Fruit fly (Drosophila melanogaster) whole organism, embryonic: ENCODE results near the gene CG8958.
A peak's percentile ranks its signal among the peaks of the same experiment; 100 is the strongest.

Experiments
- Bteb2 ChIP-seq: fragments of 200-800 bp; sonication (Bioruptor generic); optimal IDR thresholded peaks from 2 replicates; lab custom pipeline; 2016; ENCODE audit warnings: missing biosample characterization, missing genetic modification characterization
- C15 ChIP-seq: fragments of 200-800 bp; sonication (Bioruptor generic); IDR thresholded peaks from 3 replicates; pipeline ENCODE4 v1.3.6; 2022; ENCODE audit warnings: missing biosample characterization, missing genetic modification characterization
- CG11093 ChIP-seq: fragments of 200-800 bp; sonication (Bioruptor generic); IDR thresholded peaks from 3 replicates; pipeline ENCODE4 v1.3.6; 2022; ENCODE audit warnings: missing biosample characterization, missing genetic modification characterization
- CG12155 ChIP-seq: fragments of 200-800 bp; sonication (Bioruptor generic); optimal IDR thresholded peaks from 3 replicates; lab custom pipeline; 2016; ENCODE audit warnings: missing biosample characterization, missing genetic modification characterization
- CG12391 ChIP-seq: fragments of 200-800 bp; sonication (Bioruptor generic); optimal IDR thresholded peaks from 3 replicates; lab custom pipeline; 2018; ENCODE audit warnings: missing biosample characterization, mild to moderate bottlenecking, missing genetic modification characterization, moderate library complexity
- CG15011 ChIP-seq: fragments of 200-800 bp; sonication (Bioruptor generic); optimal IDR thresholded peaks from 3 replicates; lab custom pipeline; 2018; ENCODE audit warnings: missing biosample characterization, mild to moderate bottlenecking, missing genetic modification characterization
- CG1602 ChIP-seq: fragments of 200-800 bp; sonication (Bioruptor generic); optimal IDR thresholded peaks from 3 replicates; lab custom pipeline; 2016; ENCODE audit warnings: missing biosample characterization, missing genetic modification characterization
- CG16813 ChIP-seq: fragments of 200-800 bp; sonication (Bioruptor generic); IDR thresholded peaks from 3 replicates; pipeline ENCODE4 v1.3.6; 2022; ENCODE audit warnings: missing biosample characterization, missing genetic modification characterization; ENCODE audit not compliant: partially characterized antibody
- CG16863 ChIP-seq: fragments of 200-800 bp; sonication (Bioruptor generic); optimal IDR thresholded peaks from 3 replicates; lab custom pipeline; 2016; ENCODE audit warnings: missing biosample characterization, missing genetic modification characterization
- CG17328 ChIP-seq: fragments of 200-800 bp; sonication (Bioruptor generic); IDR thresholded peaks from 2 replicates; pipeline ENCODE4 v1.3.6; 2022; ENCODE audit warnings: missing biosample characterization, missing genetic modification characterization
- CG17359 ChIP-seq: fragments of 200-800 bp; sonication (Bioruptor generic); optimal IDR thresholded peaks from 3 replicates; lab custom pipeline; 2018; ENCODE audit warnings: missing biosample characterization, mild to moderate bottlenecking, missing genetic modification characterization, moderate library complexity
- CG17802 ChIP-seq: fragments of 200-800 bp; sonication (Bioruptor generic); optimal IDR thresholded peaks from 2 replicates; lab custom pipeline; 2018; ENCODE audit warnings: missing biosample characterization, mild to moderate bottlenecking, missing genetic modification characterization, moderate library complexity
- CG18619 ChIP-seq: fragments of 200-800 bp; sonication (Bioruptor generic); optimal IDR thresholded peaks from 3 replicates; lab custom pipeline; 2017; ENCODE audit warnings: missing biosample characterization, mild to moderate bottlenecking, missing genetic modification characterization
- CG2116 ChIP-seq: fragments of 200-800 bp; sonication (Bioruptor generic); optimal IDR thresholded peaks from 3 replicates; lab custom pipeline; 2018; ENCODE audit warnings: missing biosample characterization, mild to moderate bottlenecking, missing genetic modification characterization
- CG2120 ChIP-seq: fragments of 200-800 bp; sonication (Bioruptor generic); optimal IDR thresholded peaks from 3 replicates; lab custom pipeline; 2016; ENCODE audit warnings: missing biosample characterization, missing genetic modification characterization
- CG2875 ChIP-seq: fragments of 200-800 bp; sonication (Bioruptor generic); optimal IDR thresholded peaks from 2 replicates; lab custom pipeline; 2017; ENCODE audit warnings: missing biosample characterization, mild to moderate bottlenecking, missing genetic modification characterization, missing genetic modification reagents
- CG3163 ChIP-seq: fragments of 200-800 bp; sonication (Bioruptor generic); optimal IDR thresholded peaks from 3 replicates; lab custom pipeline; 2016; ENCODE audit warnings: missing biosample characterization, missing genetic modification characterization
- CG3995 ChIP-seq: fragments of 200-800 bp; sonication (Bioruptor generic); optimal IDR thresholded peaks from 3 replicates; lab custom pipeline; 2016; ENCODE audit warnings: missing biosample characterization, missing genetic modification characterization
- CG8089 ChIP-seq: fragments of 200-800 bp; sonication (Bioruptor generic); optimal IDR thresholded peaks from 3 replicates; lab custom pipeline; 2016; ENCODE audit warnings: missing biosample characterization, missing genetic modification characterization
- CG9817 ChIP-seq: fragments of 200-800 bp; sonication (Bioruptor generic); optimal IDR thresholded peaks from 2 replicates; lab custom pipeline; 2018; ENCODE audit warnings: missing biosample characterization, mild to moderate bottlenecking, missing genetic modification characterization, moderate library complexity
- Dek ChIP-seq: fragments of 200-800 bp; sonication (Bioruptor generic); optimal IDR thresholded peaks from 3 replicates; lab custom pipeline; 2019; ENCODE audit warnings: missing biosample characterization, mild to moderate bottlenecking, missing genetic modification characterization, moderate library complexity
- Gsc ChIP-seq: fragments of 200-800 bp; sonication (Bioruptor generic); IDR thresholded peaks from 2 replicates; pipeline ENCODE4 v1.3.6; 2022; ENCODE audit warnings: missing biosample characterization, missing genetic modification characterization
- Hey ChIP-seq: fragments of 200-800 bp; sonication (Bioruptor generic); optimal IDR thresholded peaks from 3 replicates; lab custom pipeline; 2018; ENCODE audit warnings: missing biosample characterization, mild to moderate bottlenecking, missing genetic modification characterization
- Hmr ChIP-seq: fragments of 200-800 bp; sonication (Bioruptor generic); optimal IDR thresholded peaks from 3 replicates; lab custom pipeline; 2017; ENCODE audit warnings: mild to moderate bottlenecking, missing biosample characterization, missing genetic modification reagents, missing genetic modification characterization
- Meics ChIP-seq: fragments of 200-800 bp; sonication (Bioruptor generic); optimal IDR thresholded peaks from 2 replicates; lab custom pipeline; 2017; ENCODE audit warnings: missing biosample characterization, mild to moderate bottlenecking, missing genetic modification characterization
- Myb ChIP-seq: fragments of 200-800 bp; sonication (Bioruptor generic); optimal IDR thresholded peaks from 2 replicates; lab custom pipeline; 2016; ENCODE audit warnings: missing biosample characterization, missing genetic modification characterization
- NK7.1 ChIP-seq: fragments of 200-800 bp; sonication (Bioruptor generic); optimal IDR thresholded peaks from 3 replicates; lab custom pipeline; 2016; ENCODE audit warnings: missing biosample characterization, missing genetic modification characterization
- Ravus ChIP-seq: fragments of 200-800 bp; sonication (Bioruptor generic); IDR thresholded peaks from 2 replicates; pipeline ENCODE4 v1.3.6; 2022; ENCODE audit warnings: missing biosample characterization, missing genetic modification characterization
- Scr ChIP-seq: fragments of 200-800 bp; sonication (Bioruptor generic); IDR thresholded peaks from 2 replicates; pipeline ENCODE4 v1.3.6; 2022; ENCODE audit warnings: missing biosample characterization, missing genetic modification characterization; ENCODE audit not compliant: partially characterized antibody
- Spps ChIP-seq: fragments of 200-800 bp; sonication (Bioruptor generic); optimal IDR thresholded peaks from 2 replicates; lab custom pipeline; 2018; ENCODE audit warnings: missing biosample characterization, mild to moderate bottlenecking, missing genetic modification characterization
- Stat92E ChIP-seq, 3 experiments: fragments of >200 bp in 2 of 3; fragments of 200-800 bp in 1 of 3; sonication (Bioruptor generic) in 1 of 3; optimal IDR thresholded peaks; 2 replicates each; lab custom pipeline; 2017 to 2019; ENCODE audit warnings: missing biosample characterization in 3 of 3, missing genetic modification characterization in 3 of 3, mild to moderate bottlenecking in 1 of 3, moderate library complexity in 1 of 3
- Xrp1 ChIP-seq: fragments of 200-800 bp; sonication (Bioruptor generic); IDR thresholded peaks from 2 replicates; pipeline ENCODE4 v1.3.6; 2022; ENCODE audit warnings: missing biosample characterization, missing genetic modification characterization
- abd-A ChIP-seq: fragments of 200-800 bp; sonication (Bioruptor generic); optimal IDR thresholded peaks from 3 replicates; lab custom pipeline; 2019; ENCODE audit warnings: missing biosample characterization, mild to moderate bottlenecking, missing genetic modification characterization, moderate library complexity
- bowl ChIP-seq: fragments of 200-800 bp; sonication (Bioruptor generic); IDR thresholded peaks from 2 replicates; pipeline ENCODE4 v1.3.6; 2022; ENCODE audit warnings: missing biosample characterization, missing genetic modification characterization
- cas ChIP-seq: fragments of 200-800 bp; sonication (Bioruptor generic); IDR thresholded peaks from 2 replicates; pipeline ENCODE4 v1.3.6; 2022; ENCODE audit warnings: missing biosample characterization, missing genetic modification characterization
- chif ChIP-seq, 2 experiments: fragments of 200-800 bp; sonication (Bioruptor generic); optimal IDR thresholded peaks; 3 replicates each; lab custom pipeline; 2016; ENCODE audit warnings: missing biosample characterization in 2 of 2, missing genetic modification characterization in 2 of 2
- corto ChIP-seq: fragments of 200-800 bp; sonication (Bioruptor generic); optimal IDR thresholded peaks from 2 replicates; lab custom pipeline; 2016; ENCODE audit warnings: missing biosample characterization, mild to moderate bottlenecking, missing genetic modification characterization, moderate library complexity
- dysf ChIP-seq: fragments of 200-800 bp; sonication (Bioruptor generic); IDR thresholded peaks from 3 replicates; pipeline ENCODE4 v1.3.6; 2022; ENCODE audit warnings: missing biosample characterization, missing genetic modification characterization
- exex ChIP-seq: fragments of 200-800 bp; sonication (Bioruptor generic); optimal IDR thresholded peaks from 4 replicates; lab custom pipeline; 2018; ENCODE audit warnings: missing biosample characterization, mild to moderate bottlenecking, missing genetic modification characterization, moderate library complexity
- gem ChIP-seq: fragments of 200-800 bp; sonication (Bioruptor generic); optimal IDR thresholded peaks from 2 replicates; lab custom pipeline; 2019; ENCODE audit warnings: missing biosample characterization, mild to moderate bottlenecking, missing genetic modification characterization, moderate library complexity
- ham ChIP-seq: fragments of 200-800 bp; sonication (Bioruptor generic); IDR thresholded peaks from 2 replicates; pipeline ENCODE4 v1.3.6; 2022; ENCODE audit warnings: missing biosample characterization, missing genetic modification characterization
- luna ChIP-seq: fragments of 200-800 bp; sonication (Bioruptor generic); optimal IDR thresholded peaks from 2 replicates; lab custom pipeline; 2016; ENCODE audit warnings: missing biosample characterization, missing genetic modification characterization
- mirr ChIP-seq: fragments of 200-800 bp; sonication (Bioruptor generic); optimal IDR thresholded peaks from 3 replicates; lab custom pipeline; 2018; ENCODE audit warnings: missing biosample characterization, mild to moderate bottlenecking, missing genetic modification characterization
- peb ChIP-seq: fragments of 200-800 bp; sonication (Bioruptor generic); IDR thresholded peaks from 2 replicates; pipeline ENCODE4 v1.3.6; 2022; ENCODE audit warnings: missing biosample characterization, missing genetic modification characterization
- schlank ChIP-seq: fragments of 200-800 bp; sonication (Bioruptor generic); optimal IDR thresholded peaks from 2 replicates; lab custom pipeline; 2018; ENCODE audit warnings: missing biosample characterization, mild to moderate bottlenecking, missing genetic modification characterization
- seq ChIP-seq: fragments of 200-800 bp; sonication (Bioruptor generic); IDR thresholded peaks from 2 replicates; pipeline ENCODE4 v1.3.6; 2022; ENCODE audit warnings: missing biosample characterization, missing genetic modification characterization
- so ChIP-seq: fragments of 200-800 bp; sonication (Bioruptor generic); IDR thresholded peaks from 3 replicates; pipeline ENCODE4 v1.3.6; 2022; ENCODE audit warnings: missing biosample characterization, missing genetic modification characterization
- twi ChIP-seq: fragments of 200-800 bp; optimal IDR thresholded peaks from 2 replicates; lab custom pipeline; 2019; ENCODE audit warnings: missing biosample characterization, mild to moderate bottlenecking, missing genetic modification characterization, moderate library complexity
- usp ChIP-seq: fragments of >200 bp; optimal IDR thresholded peaks from 2 replicates; lab custom pipeline; 2017; ENCODE audit warnings: missing biosample characterization, missing genetic modification characterization
- zfh2 ChIP-seq: fragments of 200-800 bp; sonication (Bioruptor generic); optimal IDR thresholded peaks from 2 replicates; lab custom pipeline; 2016; ENCODE audit warnings: missing biosample characterization, missing genetic modification characterization

Gene CG8958

dm6 chrX:16104738-16105426 is 21.9 kb downstream of the CG8958 start, which contains the start of the genes CG42353 and CG42354 (continued):
- TF ChIP-seq Xrp1 (GFP tag; lab: Robert Waterston, UW) (peak; percentile 97), usp (GFP tag; lab: Kevin White, UChicago) (no peak), Scr (GFP tag; lab: Robert Waterston, UW) (no peak), CG16863 (GFP tag; lab: Kevin White, UChicago) (peak; percentile 94), mirr (GFP tag; lab: Kevin White, UChicago) (peak; percentile 83), twi (peak; percentile 94), ham (peak; percentile 71), CG12391 (tag; lab: Kevin White, UChicago) (peak; percentile 98), CG2875 (GFP tag; lab: Kevin White, UChicago) (peak; percentile 93), dysf (GFP tag; lab: Robert Waterston, UW) (peak; percentile 97), Bteb2 (GFP tag; lab: Kevin White, UChicago) (peak; percentile 94), abd-A (tag; lab: Kevin White, UChicago) (peak; percentile 50), NK7.1 (GFP tag; lab: Kevin White, UChicago) (peak; percentile 65), bowl (GFP tag; lab: Robert Waterston, UW) (peak; percentile 73; the same call in 1 of the 2 replicates), CG12155 (peak; percentile 92), Spps (tag; lab: Kevin White, UChicago) (peak; percentile 96), Gsc (GFP tag; lab: Robert Waterston, UW) (peak; percentile 91), corto (GFP tag; lab: Kevin White, UChicago) (peak; percentile 45), schlank (tag; lab: Kevin White, UChicago) (peak; percentile 71), CG15011 (GFP tag; lab: Kevin White, UChicago) (peak; percentile 89), CG17328 (peak; percentile 93), CG17802 (tag; lab: Kevin White, UChicago) (peak; percentile 87), exex (tag; lab: Kevin White, UChicago) (peak; percentile 76), Stat92E (GFP tag; optimal IDR thresholded peaks at IDR 0.05; lab: Kevin White, UChicago) (peak in 1 of 3 experiments; percentile 85), CG11093 (GFP tag; lab: Robert Waterston, UW) (peak; percentile 93), Myb (peak; percentile 81), CG8089 (GFP tag; lab: Kevin White, UChicago) (peak; percentile 90), chif (GFP tag; optimal IDR thresholded peaks at IDR 0.05; lab: Kevin White, UChicago) (peak; percentile 94 to 97), CG16813 (GFP tag; lab: Robert Waterston, UW) (no peak), gem (tag; lab: Kevin White, UChicago) (peak; percentile 99), Dek (tag; lab: Kevin White, UChicago) (peak; percentile 95), luna (GFP tag; lab: Kevin White, UChicago) (no peak), seq (GFP tag; lab: Robert Waterston, UW) (peak; percentile 94), C15 (peak; percentile 76; the same call in 1 of the 3 replicates), Hmr (peak; percentile 97), zfh2 (GFP tag; lab: Kevin White, UChicago) (peak; percentile 93), Meics (GFP tag; lab: Kevin White, UChicago) (peak; percentile 96), so (GFP tag; lab: Robert Waterston, UW) (peak; percentile 94), CG2120 (GFP tag; lab: Kevin White, UChicago) (peak; percentile 96), CG1602 (GFP tag; lab: Kevin White, UChicago) (peak; percentile 97), Ravus (GFP tag; lab: Robert Waterston, UW) (peak; percentile 79), Hey (tag; lab: Kevin White, UChicago) (peak; percentile 79), peb (GFP tag; lab: Robert Waterston, UW) (peak; percentile 91), CG3163 (peak; percentile 90), CG17359 (tag; lab: Kevin White, UChicago) (peak; percentile 96), CG18619 (GFP tag; lab: Kevin White, UChicago) (peak; percentile 95), cas (GFP tag; lab: Robert Waterston, UW) (peak; percentile 79), CG9817 (tag; lab: Kevin White, UChicago) (peak; percentile 94), CG3995 (peak; percentile 51), CG2116 (peak; percentile 85)
